Worm (Caenorhabditis elegans) whole organism, L1 larva: Measurements from ENCODE around the gene pcp-2.

Experiments used
- C16A3.4 ChIP-seq: fragments of 150-350 bp; optimal IDR thresholded peaks from 2 replicates; lab custom pipeline; 2014; ENCODE audit warnings: missing biosample characterization, missing genetic modification characterization
- C34B4.2 ChIP-seq: sonication (generic microtip); optimal IDR thresholded peaks from 2 replicates; lab custom pipeline; 2017; ENCODE audit warnings: mild to moderate bottlenecking, missing genetic modification characterization, missing compliant biosample characterization
- F16B12.6 ChIP-seq: fragments of 150-350 bp; optimal IDR thresholded peaks from 2 replicates; lab custom pipeline; 2014; ENCODE audit warnings: missing biosample characterization, missing genetic modification characterization
- ceh-63 ChIP-seq: fragments of 200-800 bp; sonication (Bioruptor generic); optimal IDR thresholded peaks from 2 replicates; lab custom pipeline; 2018; ENCODE audit warnings: mild to moderate bottlenecking, missing genetic modification characterization, missing compliant biosample characterization
- ceh-88 ChIP-seq: fragments of 200-800 bp; sonication (Bioruptor generic); IDR thresholded peaks from 2 replicates; pipeline ENCODE4 v1.3.6; 2022; ENCODE audit warnings: missing genetic modification characterization, missing compliant biosample characterization
- dsc-1 ChIP-seq: sonication (generic microtip); optimal IDR thresholded peaks from 2 replicates; lab custom pipeline; 2016; ENCODE audit warnings: mild to moderate bottlenecking, missing genetic modification characterization, missing compliant biosample characterization
- efl-1 ChIP-seq, 4 experiments: fragments of 150-350 bp; optimal IDR thresholded peaks in 3 of 4; peaks in 1 of 4; 1 replicate in 1 of 4; 2 replicates in 3 of 4; lab custom pipeline; 2014; ENCODE audit warnings: missing biosample characterization in 2 of 4, missing genetic modification characterization in 2 of 4, missing genetic modification reagents in 2 of 4
- efl-3 ChIP-seq: fragments of 200-800 bp; sonication (Bioruptor generic); optimal IDR thresholded peaks from 2 replicates; lab custom pipeline; 2018; ENCODE audit warnings: mild to moderate bottlenecking, missing genetic modification characterization, missing compliant biosample characterization
- egl-13 ChIP-seq: sonication (generic microtip); optimal IDR thresholded peaks from 2 replicates; lab custom pipeline; 2016; ENCODE audit warnings: missing genotype, missing genetic modification reagents, missing genetic modification characterization, missing compliant biosample characterization
- elt-2 ChIP-seq: sonication (generic microtip); optimal IDR thresholded peaks from 2 replicates; lab custom pipeline; 2016; ENCODE audit warnings: missing genetic modification characterization, mild to moderate bottlenecking, inconsistent platforms, missing compliant biosample characterization, missing genetic modification reagents
- elt-3 ChIP-seq, 6 experiments: fragments of 150-350 bp in 1 of 6; sonication (generic microtip); optimal IDR thresholded peaks; 2 replicates each; lab custom pipeline; 2017 to 2018; ENCODE audit warnings: missing biosample characterization in 6 of 6, missing genetic modification characterization in 6 of 6, inconsistent platforms in 1 of 6
- ets-5 ChIP-seq: fragments of 200-800 bp; sonication (Bioruptor generic); IDR thresholded peaks from 2 replicates; pipeline ENCODE4 v1.3.6; 2022; ENCODE audit warnings: missing genetic modification characterization, missing compliant biosample characterization
- fkh-10 ChIP-seq: sonication (generic microtip); optimal IDR thresholded peaks from 2 replicates; lab custom pipeline; 2017; ENCODE audit warnings: missing biosample characterization, missing genetic modification reagents, missing genetic modification characterization
- fkh-8 ChIP-seq: sonication (generic microtip); optimal IDR thresholded peaks from 2 replicates; lab custom pipeline; 2016; ENCODE audit warnings: mild to moderate bottlenecking, missing genetic modification characterization, missing compliant biosample characterization
- fos-1 ChIP-seq: fragments of 150-350 bp; optimal IDR thresholded peaks from 2 replicates; lab custom pipeline; 2014; ENCODE audit warnings: missing biosample characterization, missing genetic modification characterization
- hpl-2 ChIP-seq: fragments of 150-350 bp; optimal IDR thresholded peaks from 2 replicates; lab custom pipeline; 2014; ENCODE audit warnings: missing biosample characterization, missing genetic modification reagents, missing genetic modification characterization
- jun-1 ChIP-seq: fragments of 150-350 bp; optimal IDR thresholded peaks from 2 replicates; lab custom pipeline; 2014; ENCODE audit warnings: missing biosample characterization, missing genetic modification reagents, missing genetic modification characterization
- lin-14 ChIP-seq: fragments of 200-800 bp; sonication (Bioruptor generic); optimal IDR thresholded peaks from 2 replicates; lab custom pipeline; 2018; ENCODE audit warnings: mild to moderate bottlenecking, missing genetic modification characterization, moderate library complexity, missing compliant biosample characterization
- lin-15B ChIP-seq: fragments of 150-350 bp; sonication (generic microtip); optimal IDR thresholded peaks from 3 replicates; lab custom pipeline; 2014; ENCODE audit warnings: missing biosample characterization, missing genetic modification characterization
- lin-35 ChIP-seq, 2 experiments: fragments of 150-350 bp; optimal IDR thresholded peaks; 2 replicates each; lab custom pipeline; 2014; ENCODE audit warnings: missing biosample characterization in 2 of 2, missing genetic modification characterization in 2 of 2, missing genetic modification reagents in 2 of 2
- lir-3 ChIP-seq: sonication (generic microtip); optimal IDR thresholded peaks from 2 replicates; lab custom pipeline; 2016; ENCODE audit warnings: mild to moderate bottlenecking, missing genetic modification characterization, moderate library complexity, missing compliant biosample characterization; ENCODE audit not compliant: poor library complexity
- lsy-2 ChIP-seq, 2 experiments: fragments of 150-350 bp; optimal IDR thresholded peaks; 2 replicates each; lab custom pipeline; 2014; ENCODE audit warnings: missing biosample characterization in 2 of 2, missing genetic modification characterization in 2 of 2
- mdl-1 ChIP-seq, 2 experiments: fragments of 150-350 bp; optimal IDR thresholded peaks; 2 replicates each; lab custom pipeline; 2014 to 2017; ENCODE audit warnings: missing biosample characterization in 2 of 2, missing genetic modification characterization in 2 of 2, inconsistent platforms in 1 of 2
- nhr-20 ChIP-seq: sonication (generic microtip); optimal IDR thresholded peaks from 2 replicates; lab custom pipeline; 2016; ENCODE audit warnings: mild to moderate bottlenecking, missing genetic modification characterization, missing compliant biosample characterization
- nhr-47 ChIP-seq: sonication (generic microtip); optimal IDR thresholded peaks from 2 replicates; lab custom pipeline; 2016; ENCODE audit warnings: mild to moderate bottlenecking, missing genetic modification characterization, moderate library complexity, missing compliant biosample characterization
- nhr-76 ChIP-seq: sonication (generic microtip); optimal IDR thresholded peaks from 2 replicates; lab custom pipeline; 2017; ENCODE audit warnings: missing biosample characterization, missing genetic modification characterization
- nhr-77 ChIP-seq: fragments of 150-350 bp; optimal IDR thresholded peaks from 2 replicates; lab custom pipeline; 2014; ENCODE audit warnings: missing biosample characterization, missing genetic modification characterization
- nhr-84 ChIP-seq: sonication (generic microtip); optimal IDR thresholded peaks from 2 replicates; lab custom pipeline; 2017; ENCODE audit warnings: missing biosample characterization, missing genetic modification characterization
- nhr-85 ChIP-seq: sonication (generic microtip); peaks from one replicate; lab custom pipeline; 2016; ENCODE audit warnings: missing genetic modification characterization, inconsistent platforms, missing compliant biosample characterization
- pax-3 ChIP-seq: fragments of 200-800 bp; sonication (Bioruptor generic); optimal IDR thresholded peaks from 2 replicates; lab custom pipeline; 2018; ENCODE audit warnings: mild to moderate bottlenecking, missing genetic modification characterization, moderate library complexity, missing compliant biosample characterization
- pqm-1 ChIP-seq: sonication (generic microtip); optimal IDR thresholded peaks from 3 replicates; lab custom pipeline; 2017; ENCODE audit warnings: missing biosample characterization, missing genetic modification characterization
- rnt-1 ChIP-seq: sonication (generic microtip); optimal IDR thresholded peaks from 2 replicates; lab custom pipeline; 2016; ENCODE audit warnings: mild to moderate bottlenecking, missing genetic modification characterization, moderate library complexity, missing compliant biosample characterization
- snpc-4 ChIP-seq: fragments of 150-350 bp; optimal IDR thresholded peaks from 2 replicates; lab custom pipeline; 2014; ENCODE audit warnings: missing biosample characterization, missing genetic modification characterization
- snu-23 ChIP-seq: sonication (generic microtip); optimal IDR thresholded peaks from 2 replicates; lab custom pipeline; 2016; ENCODE audit warnings: missing genetic modification characterization, missing compliant biosample characterization
- sox-4 ChIP-seq: sonication (generic microtip); optimal IDR thresholded peaks from 2 replicates; lab custom pipeline; 2016; ENCODE audit warnings: missing genetic modification characterization, missing compliant biosample characterization
- sptf-1 ChIP-seq: fragments of 150-350 bp; optimal IDR thresholded peaks from 2 replicates; lab custom pipeline; 2014; ENCODE audit warnings: missing biosample characterization, missing genetic modification characterization
- sup-37 ChIP-seq: fragments of 200-800 bp; sonication (Bioruptor generic); optimal IDR thresholded peaks from 2 replicates; lab custom pipeline; 2018; ENCODE audit warnings: mild to moderate bottlenecking, missing genetic modification characterization, missing compliant biosample characterization
- swsn-7 ChIP-seq: sonication (generic microtip); optimal IDR thresholded peaks from 2 replicates; lab custom pipeline; 2016; ENCODE audit warnings: missing genetic modification characterization, missing compliant biosample characterization
- tlp-1 ChIP-seq: fragments of 150-350 bp; optimal IDR thresholded peaks from 2 replicates; lab custom pipeline; 2014; ENCODE audit warnings: missing biosample characterization, missing genetic modification characterization
- unc-130 ChIP-seq: fragments of 150-350 bp; optimal IDR thresholded peaks from 2 replicates; lab custom pipeline; 2017; ENCODE audit warnings: missing biosample characterization, missing genetic modification characterization, inconsistent platforms
- zag-1 ChIP-seq: fragments of 150-350 bp; optimal IDR thresholded peaks from 2 replicates; lab custom pipeline; 2014; ENCODE audit warnings: missing biosample characterization, missing genetic modification characterization
- ztf-4 ChIP-seq: fragments of 150-350 bp; optimal IDR thresholded peaks from 2 replicates; lab custom pipeline; 2014; ENCODE audit warnings: missing biosample characterization, missing genetic modification characterization

Gene pcp-2

DNA sequence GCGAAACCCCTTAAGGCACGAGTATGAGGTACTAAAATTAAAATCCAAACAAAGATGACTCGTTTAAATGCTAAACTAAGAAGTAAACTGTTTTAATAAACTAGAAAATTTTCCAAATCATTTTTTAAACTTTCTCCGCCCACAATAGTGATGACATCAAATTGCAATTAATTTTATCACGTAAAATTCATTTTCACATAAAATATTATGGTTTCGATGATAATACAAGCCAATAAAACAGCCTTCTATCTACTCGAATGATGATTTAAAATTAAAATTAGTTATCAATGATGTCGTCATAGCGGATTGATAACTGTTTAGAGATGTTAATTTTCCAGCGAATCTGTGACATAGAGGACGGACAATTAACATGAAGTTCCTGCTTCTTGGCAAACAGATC is 754 bp upstream of the pcp-2 start, which contains the start of gene C07C7.3:
Gene C07C7.3 (plus strand): TSS at position 371 of the 400 bp plus-strand sequence.
- TF ChIP-seq fkh-8 (tag; lab: Kevin White, UChicago) (no peak), elt-2 (tag; lab: Kevin White, UChicago) (peak; percentile 70), rnt-1 (tag; lab: Kevin White, UChicago) (no peak), lir-3 (tag; lab: Kevin White, UChicago) (no peak), elt-3 (tag; optimal IDR thresholded peaks at IDR 0.05; lab: Kevin White, UChicago) (no peak), pax-3 (tag; lab: Kevin White, UChicago) (no peak), tlp-1 (tag; lab: Kevin White, UChicago) (peak; percentile 51), C34B4.2 (no peak), swsn-7 (tag; lab: Kevin White, UChicago) (no peak), F16B12.6 (no peak), nhr-47 (tag; lab: Kevin White, UChicago) (no peak), efl-1 (optimal IDR thresholded peaks at IDR 0.05; lab: Kevin White, UChicago) (no peak), efl-1 (GFP tag; optimal IDR thresholded peaks at IDR 0.05 in 1 of 2; lab: Kevin White, UChicago) (peak in 1 of 2 experiments; percentile 57), ceh-63 (GFP tag; lab: Kevin White, UChicago) (no peak), sup-37 (no peak), nhr-77 (tag; lab: Kevin White, UChicago) (no peak), dsc-1 (tag; lab: Kevin White, UChicago) (no peak)

DNA sequence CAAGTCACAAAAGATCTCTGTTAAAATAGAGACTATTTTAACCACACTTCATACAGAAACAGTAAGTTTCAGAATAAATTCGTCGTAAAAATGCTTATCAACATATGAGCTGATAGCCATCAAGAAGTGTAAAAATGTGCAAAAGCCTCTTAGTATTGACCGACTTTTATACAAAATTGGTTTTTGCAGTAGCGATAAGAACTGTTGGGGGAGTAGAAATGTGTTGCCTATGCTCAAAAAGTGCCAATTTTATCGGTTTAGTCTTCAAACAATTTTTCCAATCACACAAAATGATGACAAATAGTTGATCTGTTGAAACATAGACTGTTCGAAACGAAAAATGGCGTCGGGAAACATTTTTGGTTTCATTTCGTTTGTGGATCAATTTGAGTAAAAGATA is 5.1 kb downstream of the pcp-2 start:
- TF ChIP-seq egl-13 (tag; lab: Kevin White, UChicago) (no peak), lin-15B (no peak), mdl-1 (tag; optimal IDR thresholded peaks at IDR 0.05; lab: Kevin White, UChicago) (no peak), hpl-2 (GFP tag; lab: Kevin White, UChicago) (no peak), nhr-76 (tag; lab: Kevin White, UChicago) (no peak), snpc-4 (no peak), jun-1 (no peak), snu-23 (no peak), fos-1 (no peak), efl-3 (GFP tag; lab: Kevin White, UChicago) (no peak), elt-2 (tag; lab: Kevin White, UChicago) (peak; percentile 95), sox-4 (no peak), unc-130 (tag; lab: Kevin White, UChicago) (no peak), pqm-1 (tag; lab: Kevin White, UChicago) (no peak), ets-5 (no peak), ceh-63 (GFP tag; lab: Kevin White, UChicago) (no peak), nhr-84 (tag; lab: Kevin White, UChicago) (no peak), fkh-10 (GFP tag; lab: Kevin White, UChicago) (no peak), sptf-1 (tag; lab: Kevin White, UChicago) (no peak), nhr-77 (tag; lab: Kevin White, UChicago) (no peak), efl-1 (optimal IDR thresholded peaks at IDR 0.05; lab: Kevin White, UChicago) (no peak), efl-1 (GFP tag; optimal IDR thresholded peaks at IDR 0.05 in 1 of 2; lab: Kevin White, UChicago) (peak in 1 of 2 experiments; percentile 1), lin-35 (GFP tag; optimal IDR thresholded peaks at IDR 0.05; lab: Kevin White, UChicago) (peak in 1 of 2 experiments; percentile 15), C16A3.4 (tag; lab: Kevin White, UChicago) (no peak), lin-14 (GFP tag; lab: Kevin White, UChicago) (no peak), nhr-20 (tag; lab: Kevin White, UChicago) (peak; percentile 0), lsy-2 (tag; optimal IDR thresholded peaks at IDR 0.05; lab: Kevin White, UChicago) (no peak), zag-1 (no peak), ztf-4 (tag; lab: Kevin White, UChicago) (no peak), nhr-85 (tag; lab: Kevin White, UChicago) (no peak), ceh-88 (GFP tag; lab: Robert Waterston, UW) (no peak)
